Fruit fly (Drosophila melanogaster): ENCODE results near the gene CG6299.

The CG6299 gene

dm6 chrX:15448136-15448535 lies 14.4 kb upstream of the CG6299 start:
- TF ChIP-seq pan (optimal IDR thresholded peaks at IDR 0.05) = no peak
- no peak for TF ChIP-seq CG32264 (GFP tag; optimal IDR thresholded peaks at IDR 0.05)
- no peak for TF ChIP-seq N (GFP tag; optimal IDR thresholded peaks at IDR 0.05)
- no peak for TF ChIP-seq sv (GFP tag; optimal IDR thresholded peaks at IDR 0.05)
- no peak for TF ChIP-seq foxo (GFP tag; optimal IDR thresholded peaks at IDR 0.05)
- no peak for TF ChIP-seq sage (GFP tag; optimal IDR thresholded peaks at IDR 0.05)
- TF ChIP-seq Sp1 (GFP tag; optimal IDR thresholded peaks at IDR 0.05) = no peak
- TF ChIP-seq psq (GFP tag; optimal IDR thresholded peaks at IDR 0.05) = no peak
- TF ChIP-seq h (GFP tag; optimal IDR thresholded peaks at IDR 0.05) = no peak
- no peak for TF ChIP-seq CG9705 (GFP tag; optimal IDR thresholded peaks at IDR 0.05)

DNA sequence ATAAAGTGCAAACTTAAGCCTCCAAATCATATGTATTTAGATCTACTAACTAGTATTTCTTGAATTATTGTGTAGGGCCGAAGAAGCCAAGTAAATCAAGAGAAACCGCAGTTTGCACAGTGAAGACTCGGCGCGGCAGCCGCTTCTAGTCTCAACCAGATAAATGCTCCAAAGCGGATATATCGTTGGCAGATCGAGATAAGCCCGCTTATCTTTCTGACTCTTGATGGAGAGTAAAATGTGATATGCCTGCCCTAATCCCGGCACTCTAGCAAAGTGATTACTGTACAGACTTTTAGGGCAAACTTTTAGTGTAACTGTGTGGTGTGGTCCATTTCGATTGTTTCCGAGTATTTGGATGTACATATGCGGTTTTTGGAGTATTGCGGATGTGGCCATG lies 13.7 kb upstream of the CG6299 start:
- TF ChIP-seq CrebA (GFP tag; optimal IDR thresholded peaks at IDR 0.05; ENCODE audit: borderline replicate concordance) (no peak), foxo (GFP tag; optimal IDR thresholded peaks at IDR 0.05) (no peak), ey (GFP tag; optimal IDR thresholded peaks at IDR 0.05) (peak; percentile 2)

dm6 chrX:15449490-15450326 lies 12.8 kb upstream of the CG6299 start, which contains the start of the genes Scamp and Ahcy:
Gene Scamp (minus strand): TSS chrX:15449883.
Gene Ahcy (plus strand): TSS chrX:15450261.
- TF ChIP-seq rgr (GFP tag; optimal IDR thresholded peaks at IDR 0.05) = peak; percentile 17
- no peak for TF ChIP-seq Jra (GFP tag; optimal IDR thresholded peaks at IDR 0.05)
- TF ChIP-seq CG32264 (GFP tag; optimal IDR thresholded peaks at IDR 0.05) = no peak
- TF ChIP-seq Mio (GFP tag; optimal IDR thresholded peaks at IDR 0.05) = no peak
- TF ChIP-seq brk (GFP tag; optimal IDR thresholded peaks at IDR 0.05) = no peak
- no peak for TF ChIP-seq Dfd (GFP tag; optimal IDR thresholded peaks at IDR 0.05)
- TF ChIP-seq N (GFP tag; optimal IDR thresholded peaks at IDR 0.05) = no peak
- no peak for TF ChIP-seq Myc (optimal IDR thresholded peaks at IDR 0.05)
- TF ChIP-seq fru (GFP tag; optimal IDR thresholded peaks at IDR 0.05) = peak; percentile 29
- TF ChIP-seq h (GFP tag; optimal IDR thresholded peaks at IDR 0.05) = peak; percentile 23
- no peak for TF ChIP-seq OdsH (GFP tag; optimal IDR thresholded peaks at IDR 0.05)
- peak; percentile 8 for TF ChIP-seq br (GFP tag; optimal IDR thresholded peaks at IDR 0.05)
- no peak for TF ChIP-seq dmrt93B (GFP tag; optimal IDR thresholded peaks at IDR 0.05)
- peak in 1 of 2 experiments; percentile 35 for TF ChIP-seq foxo (GFP tag; optimal IDR thresholded peaks at IDR 0.05)
- no peak for TF ChIP-seq dl (GFP tag; optimal IDR thresholded peaks at IDR 0.05; ENCODE audit: insufficient read depth in 1 of 2, partially characterized antibody in 2 of 2)
- TF ChIP-seq CG9705 (GFP tag; optimal IDR thresholded peaks at IDR 0.05) = no peak
- no peak for TF ChIP-seq dsf (GFP tag; optimal IDR thresholded peaks at IDR 0.05; ENCODE audit: borderline replicate concordance)
- TF ChIP-seq jim (GFP tag; optimal IDR thresholded peaks at IDR 0.05) = no peak
- no peak for TF ChIP-seq tai (GFP tag; optimal IDR thresholded peaks at IDR 0.05)
- no peak for TF ChIP-seq GATAd (GFP tag; optimal IDR thresholded peaks at IDR 0.05)
- no peak for TF ChIP-seq Hnf4 (GFP tag; optimal IDR thresholded peaks at IDR 0.05)
- no peak for TF ChIP-seq lola (GFP tag; optimal IDR thresholded peaks at IDR 0.05)
- TF ChIP-seq Hr83 (GFP tag; optimal IDR thresholded peaks at IDR 0.05; ENCODE audit: poor library complexity, severe bottlenecking) = peak; percentile 19
- no peak for TF ChIP-seq HLH106 (tag; optimal IDR thresholded peaks at IDR 0.05)
- no peak for TF ChIP-seq CrebA (GFP tag; optimal IDR thresholded peaks at IDR 0.05; ENCODE audit: borderline replicate concordance)
- peak; percentile 58 for TF ChIP-seq woc (GFP tag; optimal IDR thresholded peaks at IDR 0.05)
- peak; percentile 8 for TF ChIP-seq Sp1 (GFP tag; optimal IDR thresholded peaks at IDR 0.05)
- TF ChIP-seq Vsx2 (GFP tag; optimal IDR thresholded peaks at IDR 0.05; ENCODE audit: partially characterized antibody) = no peak
- peak; percentile 29 for TF ChIP-seq ey (GFP tag; optimal IDR thresholded peaks at IDR 0.05)
- TF ChIP-seq Dif (GFP tag; optimal IDR thresholded peaks at IDR 0.05; ENCODE audit: partially characterized antibody) = no peak
- TF ChIP-seq Hr78 (GFP tag; optimal IDR thresholded peaks at IDR 0.05) = no peak
- TF ChIP-seq usp (GFP tag; optimal IDR thresholded peaks at IDR 0.05) = no peak
- peak; percentile 1 for TF ChIP-seq sv (GFP tag; optimal IDR thresholded peaks at IDR 0.05)
- no peak for TF ChIP-seq Abd-B (GFP tag; optimal IDR thresholded peaks at IDR 0.05)
- no peak for TF ChIP-seq pan (optimal IDR thresholded peaks at IDR 0.05)
- TF ChIP-seq sage (GFP tag; optimal IDR thresholded peaks at IDR 0.05) = no peak
- TF ChIP-seq Rel (GFP tag; optimal IDR thresholded peaks at IDR 0.05) = no peak
- TF ChIP-seq Rel (tag; optimal IDR thresholded peaks at IDR 0.05) = peak; percentile 95
- TF ChIP-seq psq (GFP tag; optimal IDR thresholded peaks at IDR 0.05) = peak; percentile 18
